Fruit fly (Drosophila melanogaster) whole organism, embryonic: ENCODE measurements around the gene CG43755.

ENCODE experiments used
- Atf-2 ChIP-seq: fragments of 200-800 bp; sonication (Bioruptor generic); optimal IDR thresholded peaks from 2 replicates; lab custom pipeline; 2016; ENCODE audit warnings: missing biosample characterization, missing genetic modification characterization
- CG10321 ChIP-seq: fragments of 200-800 bp; sonication (Bioruptor generic); IDR thresholded peaks from 2 replicates; pipeline ENCODE4 v1.3.6; 2022; ENCODE audit warnings: missing biosample characterization, missing genetic modification characterization
- CG10366 ChIP-seq: fragments of 200-800 bp; sonication (Bioruptor generic); IDR thresholded peaks from 2 replicates; pipeline ENCODE4 v1.3.6; 2022; ENCODE audit warnings: missing biosample characterization, missing genetic modification characterization
- CG10543 ChIP-seq: fragments of 200-800 bp; sonication (Bioruptor generic); optimal IDR thresholded peaks from 3 replicates; lab custom pipeline; 2017; ENCODE audit warnings: missing biosample characterization, mild to moderate bottlenecking, missing genetic modification characterization, moderate library complexity
- CG10654 ChIP-seq: fragments of 200-800 bp; sonication (Bioruptor generic); optimal IDR thresholded peaks from 2 replicates; lab custom pipeline; 2016; ENCODE audit warnings: missing biosample characterization, missing genetic modification characterization
- CG11456 ChIP-seq: fragments of 200-800 bp; sonication (Bioruptor generic); IDR thresholded peaks from 3 replicates; pipeline ENCODE4 v1.3.6; 2022; ENCODE audit warnings: missing biosample characterization, missing genetic modification characterization
- CG11723 ChIP-seq: fragments of 200-800 bp; sonication (Bioruptor generic); optimal IDR thresholded peaks from 2 replicates; lab custom pipeline; 2017; ENCODE audit warnings: missing biosample characterization, mild to moderate bottlenecking, missing genetic modification characterization
- CG12104 ChIP-seq: fragments of 200-800 bp; sonication (Bioruptor generic); optimal IDR thresholded peaks from 3 replicates; lab custom pipeline; 2016; ENCODE audit warnings: missing biosample characterization, missing genetic modification characterization
- CG1233 ChIP-seq: fragments of 200-800 bp; sonication (Bioruptor generic); optimal IDR thresholded peaks from 4 replicates; lab custom pipeline; 2018; ENCODE audit warnings: missing biosample characterization, mild to moderate bottlenecking, missing genetic modification characterization
- CG15514 ChIP-seq: fragments of 200-800 bp; sonication (Bioruptor generic); optimal IDR thresholded peaks from 3 replicates; lab custom pipeline; 2017; ENCODE audit warnings: missing biosample characterization, missing genetic modification characterization, mild to moderate bottlenecking, moderate library complexity, missing genetic modification reagents
- CG15601 ChIP-seq: fragments of 200-800 bp; sonication (Bioruptor generic); optimal IDR thresholded peaks from 3 replicates; lab custom pipeline; 2019; ENCODE audit warnings: missing biosample characterization, mild to moderate bottlenecking, missing genetic modification characterization, moderate library complexity
- CG1792 ChIP-seq: fragments of 200-800 bp; sonication (Bioruptor generic); optimal IDR thresholded peaks from 2 replicates; lab custom pipeline; 2016; ENCODE audit warnings: missing biosample characterization, missing genetic modification characterization
- CG2120 ChIP-seq: fragments of 200-800 bp; sonication (Bioruptor generic); optimal IDR thresholded peaks from 3 replicates; lab custom pipeline; 2016; ENCODE audit warnings: missing biosample characterization, missing genetic modification characterization
- CG2875 ChIP-seq: fragments of 200-800 bp; sonication (Bioruptor generic); optimal IDR thresholded peaks from 2 replicates; lab custom pipeline; 2017; ENCODE audit warnings: missing biosample characterization, mild to moderate bottlenecking, missing genetic modification characterization, missing genetic modification reagents
- CG31224 ChIP-seq: fragments of 200-800 bp; sonication (Bioruptor generic); IDR thresholded peaks from 2 replicates; pipeline ENCODE4 v1.3.6; 2022; ENCODE audit warnings: missing biosample characterization, missing genetic modification characterization
- CG31365 ChIP-seq: fragments of 200-800 bp; sonication (Bioruptor generic); optimal IDR thresholded peaks from 2 replicates; lab custom pipeline; 2018; ENCODE audit warnings: missing biosample characterization, mild to moderate bottlenecking, missing genetic modification characterization
- CG34376 ChIP-seq: fragments of 200-800 bp; sonication (Bioruptor generic); optimal IDR thresholded peaks from 2 replicates; lab custom pipeline; 2018; ENCODE audit warnings: missing biosample characterization, mild to moderate bottlenecking, missing genetic modification characterization
- CG3995 ChIP-seq: fragments of 200-800 bp; sonication (Bioruptor generic); optimal IDR thresholded peaks from 3 replicates; lab custom pipeline; 2016; ENCODE audit warnings: missing biosample characterization, missing genetic modification characterization
- CG4360 ChIP-seq: fragments of 200-800 bp; sonication (Bioruptor generic); IDR thresholded peaks from 2 replicates; pipeline ENCODE4 v1.3.6; 2022; ENCODE audit warnings: missing biosample characterization, missing genetic modification characterization
- CG4820 ChIP-seq: fragments of 200-800 bp; sonication (Bioruptor generic); optimal IDR thresholded peaks from 3 replicates; lab custom pipeline; 2016; ENCODE audit warnings: missing biosample characterization, missing genetic modification characterization
- CG6272 ChIP-seq: fragments of 200-800 bp; sonication (Bioruptor generic); IDR thresholded peaks from 2 replicates; pipeline ENCODE4 v1.3.6; 2022; ENCODE audit warnings: missing biosample characterization, missing genetic modification characterization
- CG6683 ChIP-seq: fragments of 200-800 bp; sonication (Bioruptor generic); optimal IDR thresholded peaks from 2 replicates; lab custom pipeline; 2017; ENCODE audit warnings: missing biosample characterization, mild to moderate bottlenecking, missing genetic modification characterization, missing genetic modification reagents
- CG6765 ChIP-seq: fragments of 200-800 bp; sonication (Bioruptor generic); optimal IDR thresholded peaks from 3 replicates; lab custom pipeline; 2017; ENCODE audit warnings: missing biosample characterization, mild to moderate bottlenecking, missing genetic modification characterization
- CG7357 ChIP-seq: fragments of 200-800 bp; sonication (Bioruptor generic); IDR thresholded peaks from 3 replicates; pipeline ENCODE4 v1.3.6; 2022; ENCODE audit warnings: missing biosample characterization, missing genetic modification characterization
- CG7963 ChIP-seq: fragments of 200-800 bp; sonication (Bioruptor generic); IDR thresholded peaks from 3 replicates; pipeline ENCODE4 v1.3.6; 2022; ENCODE audit warnings: missing biosample characterization, missing genetic modification characterization; ENCODE audit not compliant: partially characterized antibody
- CHES-1-like ChIP-seq: fragments of 200-800 bp; sonication (Bioruptor generic); optimal IDR thresholded peaks from 2 replicates; lab custom pipeline; 2016; ENCODE audit warnings: missing biosample characterization, missing genetic modification characterization
- D ChIP-seq, 2 experiments: fragments of 200-800 bp in 1 of 2; fragments of >200 bp in 1 of 2; sonication (Bioruptor generic) in 1 of 2; optimal IDR thresholded peaks; 2 replicates in 1 of 2; 3 replicates in 1 of 2; lab custom pipeline; 2017; ENCODE audit warnings: mild to moderate bottlenecking in 1 of 2, missing biosample characterization in 1 of 2, missing genetic modification characterization in 1 of 2, missing genetic modification reagents in 1 of 2
- Dip2 ChIP-seq: fragments of 200-800 bp; sonication (Bioruptor generic); IDR thresholded peaks from 2 replicates; pipeline ENCODE4 v1.3.6; 2022; ENCODE audit warnings: missing biosample characterization, missing genetic modification characterization
- Dip3 ChIP-seq: fragments of 200-800 bp; sonication (Bioruptor generic); optimal IDR thresholded peaks from 3 replicates; lab custom pipeline; 2016; ENCODE audit warnings: missing biosample characterization, missing genetic modification characterization
- Dp ChIP-seq: fragments of 200-800 bp; sonication (Bioruptor generic); optimal IDR thresholded peaks from 2 replicates; lab custom pipeline; 2018; ENCODE audit warnings: missing biosample characterization, mild to moderate bottlenecking, missing genetic modification characterization, moderate library complexity
- E2f2 ChIP-seq: fragments of 200-800 bp; sonication (Bioruptor generic); IDR thresholded peaks from 2 replicates; pipeline ENCODE4 v1.3.6; 2022; ENCODE audit warnings: missing biosample characterization, missing genetic modification characterization
- Eip74EF ChIP-seq, 2 experiments: fragments of 200-800 bp in 1 of 2; fragments of >200 bp in 1 of 2; sonication (Bioruptor generic) in 1 of 2; optimal IDR thresholded peaks; 2 replicates each; lab custom pipeline; 2017 to 2019; ENCODE audit warnings: missing biosample characterization in 2 of 2, missing genetic modification characterization in 2 of 2, mild to moderate bottlenecking in 1 of 2, moderate library complexity in 1 of 2
- Fer2 ChIP-seq: fragments of 200-800 bp; sonication (Bioruptor generic); optimal IDR thresholded peaks from 2 replicates; lab custom pipeline; 2018; ENCODE audit warnings: missing biosample characterization, mild to moderate bottlenecking, missing genetic modification characterization, moderate library complexity
- Ptx1 ChIP-seq: fragments of 200-800 bp; sonication (Bioruptor generic); IDR thresholded peaks from 2 replicates; pipeline ENCODE4 v1.3.6; 2022; ENCODE audit warnings: missing biosample characterization, missing genetic modification characterization
- Rx ChIP-seq: fragments of 200-800 bp; sonication (Bioruptor generic); IDR thresholded peaks from 2 replicates; pipeline ENCODE4 v1.3.6; 2022; ENCODE audit warnings: missing biosample characterization, missing genetic modification characterization
- Usf ChIP-seq: fragments of 200-800 bp; sonication (Bioruptor generic); optimal IDR thresholded peaks from 2 replicates; lab custom pipeline; 2017; ENCODE audit warnings: missing genotype, missing biosample characterization, missing genetic modification characterization
- bab2 ChIP-seq: fragments of 200-800 bp; sonication (Bioruptor generic); optimal IDR thresholded peaks from 2 replicates; lab custom pipeline; 2016; ENCODE audit warnings: missing biosample characterization, missing genetic modification characterization
- bowl ChIP-seq: fragments of 200-800 bp; sonication (Bioruptor generic); IDR thresholded peaks from 2 replicates; pipeline ENCODE4 v1.3.6; 2022; ENCODE audit warnings: missing biosample characterization, missing genetic modification characterization
- cas ChIP-seq: fragments of 200-800 bp; sonication (Bioruptor generic); IDR thresholded peaks from 2 replicates; pipeline ENCODE4 v1.3.6; 2022; ENCODE audit warnings: missing biosample characterization, missing genetic modification characterization
- da ChIP-seq: fragments of 200-800 bp; sonication (Bioruptor generic); optimal IDR thresholded peaks from 2 replicates; lab custom pipeline; 2016; ENCODE audit warnings: missing biosample characterization, missing genetic modification characterization
- dpn ChIP-seq, 2 experiments: fragments of 200-800 bp; sonication (Bioruptor generic); optimal IDR thresholded peaks; 3 replicates each; lab custom pipeline; 2016; ENCODE audit warnings: missing biosample characterization in 2 of 2, missing genetic modification characterization in 2 of 2
- ewg ChIP-seq: fragments of 200-800 bp; sonication (Bioruptor generic); optimal IDR thresholded peaks from 3 replicates; lab custom pipeline; 2017; ENCODE audit warnings: mild to moderate bottlenecking, missing biosample characterization, missing genetic modification reagents, missing genetic modification characterization
- onecut ChIP-seq: fragments of 200-800 bp; sonication (Bioruptor generic); IDR thresholded peaks from 2 replicates; pipeline ENCODE4 v1.3.6; 2022; ENCODE audit warnings: missing biosample characterization, missing genetic modification characterization
- run ChIP-seq: fragments of 200-800 bp; sonication (Bioruptor generic); optimal IDR thresholded peaks from 3 replicates; lab custom pipeline; 2018; ENCODE audit warnings: missing biosample characterization, mild to moderate bottlenecking, missing genetic modification characterization
- sisA ChIP-seq: fragments of 200-800 bp; sonication (Bioruptor generic); IDR thresholded peaks from 2 replicates; pipeline ENCODE4 v1.3.6; 2022; ENCODE audit warnings: missing biosample characterization, missing genetic modification characterization
- slou ChIP-seq: fragments of 200-800 bp; sonication (Bioruptor generic); optimal IDR thresholded peaks from 3 replicates; lab custom pipeline; 2016; ENCODE audit warnings: missing biosample characterization, missing genetic modification characterization
- so ChIP-seq: fragments of 200-800 bp; sonication (Bioruptor generic); IDR thresholded peaks from 3 replicates; pipeline ENCODE4 v1.3.6; 2022; ENCODE audit warnings: missing biosample characterization, missing genetic modification characterization
- tup ChIP-seq: fragments of 200-800 bp; sonication (Bioruptor generic); optimal IDR thresholded peaks from 2 replicates; lab custom pipeline; 2016; ENCODE audit warnings: missing biosample characterization, mild to moderate bottlenecking, missing genetic modification characterization, moderate library complexity

CG43755 gene

DNA sequence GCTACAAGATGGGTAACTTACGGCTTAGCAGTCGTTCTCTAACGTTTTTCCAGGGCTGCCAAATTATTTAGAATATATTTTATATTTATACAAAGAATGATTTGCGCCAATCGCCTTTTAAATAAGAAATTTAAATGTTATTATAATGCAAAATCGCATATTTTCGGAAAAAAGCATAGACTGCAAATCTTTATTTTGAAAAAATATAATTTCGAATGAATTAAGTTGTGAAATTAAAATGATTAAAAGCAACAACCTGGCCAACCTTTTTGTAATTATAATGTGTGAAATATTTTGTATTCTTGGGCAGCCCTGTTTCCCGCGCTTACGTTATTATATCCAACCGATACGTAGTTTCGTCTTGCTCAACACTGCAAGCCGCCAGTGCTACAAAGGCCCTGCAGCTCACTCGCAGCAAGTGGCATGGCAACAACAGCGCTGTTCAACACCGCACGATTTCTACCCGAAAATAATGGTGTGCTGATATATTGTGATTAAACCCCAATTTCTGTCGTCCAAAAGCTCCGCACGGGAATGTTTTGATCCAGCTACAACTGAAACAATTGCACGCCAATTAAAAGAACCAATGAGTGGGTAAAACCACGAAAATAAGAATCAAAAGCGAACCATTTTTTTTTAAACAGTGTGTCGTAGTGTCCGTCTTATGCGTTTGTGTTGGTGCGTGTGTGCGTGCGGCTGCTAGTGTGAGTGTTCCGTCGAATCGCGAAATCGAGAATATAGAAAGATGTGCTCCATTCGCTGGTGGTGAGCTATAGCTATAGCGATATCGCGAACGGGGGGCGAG, 31.9 kb downstream of the CG43755 start, which contains the start of gene Pi3K21B (continued):
- peak; percentile 96 for TF ChIP-seq CG11456 (GFP tag; lab: Robert Waterston, UW)
- TF ChIP-seq Dip3 (GFP tag; lab: Kevin White, UChicago), result peak; percentile 95
- TF ChIP-seq CG7357 (GFP tag; lab: Robert Waterston, UW), result peak; percentile 70
- peak; percentile 80 for TF ChIP-seq Usf (GFP tag; lab: Kevin White, UChicago)
- peak; percentile 96 for TF ChIP-seq CG2120
- TF ChIP-seq Rx (GFP tag; lab: Robert Waterston, UW), result peak; percentile 84
- TF ChIP-seq run, result peak; percentile 67
- no peak for TF ChIP-seq D (optimal IDR thresholded peaks at IDR 0.05; lab: Kevin White, UChicago)
- TF ChIP-seq D (GFP tag; optimal IDR thresholded peaks at IDR 0.05; lab: Kevin White, UChicago), result peak; percentile 77
- TF ChIP-seq CG34376, result peak; percentile 85
- peak; percentile 88 for TF ChIP-seq CG1233 (GFP tag; lab: Kevin White, UChicago)
- TF ChIP-seq CG6272, result peak; percentile 78
- TF ChIP-seq tup (GFP tag; lab: Kevin White, UChicago), result peak; percentile 90
- TF ChIP-seq CG4820 (GFP tag; lab: Kevin White, UChicago), result peak; percentile 88
- peak; percentile 93 to 94 for TF ChIP-seq dpn (GFP tag; optimal IDR thresholded peaks at IDR 0.05; lab: Kevin White, UChicago)
- TF ChIP-seq slou (GFP tag; lab: Kevin White, UChicago), result peak; percentile 88
- peak in 1 of 2 experiments; percentile 65 for TF ChIP-seq Eip74EF (GFP tag; optimal IDR thresholded peaks at IDR 0.05; lab: Kevin White, UChicago)
- peak; percentile 80 for TF ChIP-seq CG11723 (GFP tag; lab: Kevin White, UChicago)
- peak; percentile 74 for TF ChIP-seq ewg (GFP tag; lab: Kevin White, UChicago)
- TF ChIP-seq CG6683 (GFP tag; lab: Kevin White, UChicago), result peak; percentile 60
- peak; percentile 87 for TF ChIP-seq CG3995 (GFP tag; lab: Kevin White, UChicago)
- TF ChIP-seq CG10366 (GFP tag; lab: Robert Waterston, UW), result peak; percentile 83
- TF ChIP-seq CG7963 (GFP tag; lab: Robert Waterston, UW), result 0 out of 3 replicates have a peak, but pooled peaks have one; percentile 24
- TF ChIP-seq da (GFP tag; lab: Kevin White, UChicago), result peak; percentile 68
- peak; percentile 90 for TF ChIP-seq CG1792 (GFP tag; lab: Kevin White, UChicago)
- no peak for TF ChIP-seq CG4360 (GFP tag; lab: Robert Waterston, UW)
- peak; percentile 87 for TF ChIP-seq Ptx1 (GFP tag; lab: Robert Waterston, UW)
- TF ChIP-seq bab2, result peak; percentile 96
- peak; percentile 88 for TF ChIP-seq E2f2 (GFP tag; lab: Robert Waterston, UW)
- peak; percentile 30; the same call in 1 of the 2 replicates for TF ChIP-seq cas (GFP tag; lab: Robert Waterston, UW)
- peak; percentile 88 for TF ChIP-seq Fer2 (tag; lab: Kevin White, UChicago)
- peak; percentile 74 for TF ChIP-seq CG2875 (GFP tag; lab: Kevin White, UChicago)
- TF ChIP-seq Dip2 (GFP tag; lab: Robert Waterston, UW), result no peak
- peak; percentile 87 for TF ChIP-seq Atf-2 (GFP tag; lab: Kevin White, UChicago)
- TF ChIP-seq Dp (GFP tag; lab: Kevin White, UChicago), result peak; percentile 87
- TF ChIP-seq CG31365 (tag; lab: Kevin White, UChicago), result no peak
- peak; percentile 72 for TF ChIP-seq CG6765 (GFP tag; lab: Kevin White, UChicago)
- TF ChIP-seq CHES-1-like (GFP tag; lab: Kevin White, UChicago), result peak; percentile 87
- peak; percentile 89 for TF ChIP-seq CG12104 (GFP tag; lab: Kevin White, UChicago)
- TF ChIP-seq CG10654, result peak; percentile 86
- TF ChIP-seq so, result peak; percentile 83
- peak; percentile 67 for TF ChIP-seq CG31224
- peak; percentile 20; the same call in 1 of the 2 replicates for TF ChIP-seq CG10321 (GFP tag; lab: Robert Waterston, UW)
- 0 out of 2 replicates have a peak, but pooled peaks have one; percentile 32 for TF ChIP-seq bowl (GFP tag; lab: Robert Waterston, UW)
- TF ChIP-seq onecut (GFP tag; lab: Robert Waterston, UW), result peak; percentile 74
- TF ChIP-seq sisA (GFP tag; lab: Robert Waterston, UW), result peak; percentile 91
- peak; percentile 78 for TF ChIP-seq CG15514 (GFP tag; lab: Kevin White, UChicago)
- peak; percentile 92 for TF ChIP-seq CG10543 (GFP tag; lab: Kevin White, UChicago)
- TF ChIP-seq CG15601 (tag; lab: Kevin White, UChicago), result peak; percentile 87
